Fruit fly (Drosophila melanogaster) whole organism, embryonic: ENCODE data around the gene CG14839.

ENCODE experiments used
- Antp ChIP-seq: fragments of 200-800 bp; sonication (Bioruptor generic); optimal IDR thresholded peaks from 3 replicates; lab custom pipeline; 2016; ENCODE audit warnings: missing biosample characterization, missing genetic modification characterization
- Asciz ChIP-seq: fragments of 200-800 bp; sonication (Bioruptor generic); optimal IDR thresholded peaks from 2 replicates; lab custom pipeline; 2017; ENCODE audit warnings: missing biosample characterization, mild to moderate bottlenecking, missing genetic modification characterization, missing genetic modification reagents
- CG1024 ChIP-seq: fragments of 200-800 bp; sonication (Bioruptor generic); IDR thresholded peaks from 2 replicates; pipeline ENCODE4 v1.3.6; 2022; ENCODE audit warnings: missing biosample characterization, missing genetic modification characterization
- CG13424 ChIP-seq: fragments of 200-800 bp; sonication (Bioruptor generic); optimal IDR thresholded peaks from 2 replicates; lab custom pipeline; 2019; ENCODE audit warnings: missing biosample characterization, mild to moderate bottlenecking, missing genetic modification characterization, moderate library complexity
- CG1529 ChIP-seq: fragments of 200-800 bp; sonication (Bioruptor generic); optimal IDR thresholded peaks from 3 replicates; lab custom pipeline; 2018; ENCODE audit warnings: missing biosample characterization, missing genetic modification characterization
- CG15601 ChIP-seq: fragments of 200-800 bp; sonication (Bioruptor generic); optimal IDR thresholded peaks from 3 replicates; lab custom pipeline; 2019; ENCODE audit warnings: missing biosample characterization, mild to moderate bottlenecking, missing genetic modification characterization, moderate library complexity
- CG16779 ChIP-seq: fragments of 200-800 bp; sonication (Bioruptor generic); IDR thresholded peaks from 2 replicates; pipeline ENCODE4 v1.3.6; 2022; ENCODE audit warnings: missing biosample characterization, missing genetic modification characterization
- CG17829 ChIP-seq: fragments of 200-800 bp; optimal IDR thresholded peaks from 2 replicates; lab custom pipeline; 2019; ENCODE audit warnings: missing biosample characterization, mild to moderate bottlenecking, missing genetic modification characterization, moderate library complexity
- CG1792 ChIP-seq: fragments of 200-800 bp; sonication (Bioruptor generic); optimal IDR thresholded peaks from 2 replicates; lab custom pipeline; 2016; ENCODE audit warnings: missing biosample characterization, missing genetic modification characterization
- CG18262 ChIP-seq: fragments of 200-800 bp; optimal IDR thresholded peaks from 3 replicates; lab custom pipeline; 2019; ENCODE audit warnings: missing biosample characterization, mild to moderate bottlenecking, missing genetic modification characterization, moderate library complexity
- CG2120 ChIP-seq: fragments of 200-800 bp; sonication (Bioruptor generic); optimal IDR thresholded peaks from 3 replicates; lab custom pipeline; 2016; ENCODE audit warnings: missing biosample characterization, missing genetic modification characterization
- CG2875 ChIP-seq: fragments of 200-800 bp; sonication (Bioruptor generic); optimal IDR thresholded peaks from 2 replicates; lab custom pipeline; 2017; ENCODE audit warnings: missing biosample characterization, mild to moderate bottlenecking, missing genetic modification characterization, missing genetic modification reagents
- CG31441 ChIP-seq: fragments of 200-800 bp; sonication (Bioruptor generic); IDR thresholded peaks from 2 replicates; pipeline ENCODE4 v1.3.6; 2022; ENCODE audit warnings: missing biosample characterization, missing genetic modification characterization
- CG3281 ChIP-seq: fragments of 200-800 bp; sonication (Bioruptor generic); optimal IDR thresholded peaks from 3 replicates; lab custom pipeline; 2017; ENCODE audit warnings: missing biosample characterization, mild to moderate bottlenecking, missing genetic modification characterization
- CG33557 ChIP-seq: fragments of 200-800 bp; sonication (Bioruptor generic); optimal IDR thresholded peaks from 2 replicates; lab custom pipeline; 2019; ENCODE audit warnings: missing biosample characterization, mild to moderate bottlenecking, missing genetic modification characterization, moderate library complexity
- CG3847 ChIP-seq: fragments of 200-800 bp; sonication (Bioruptor generic); IDR thresholded peaks from 2 replicates; pipeline ENCODE4 v1.3.6; 2022; ENCODE audit warnings: missing biosample characterization, missing genetic modification characterization
- CG6254 ChIP-seq: fragments of 200-800 bp; sonication (Bioruptor generic); optimal IDR thresholded peaks from 3 replicates; lab custom pipeline; 2017; ENCODE audit warnings: mild to moderate bottlenecking, missing biosample characterization, missing genetic modification reagents, missing genetic modification characterization
- CG6791 ChIP-seq: fragments of 200-800 bp; sonication (Bioruptor generic); IDR thresholded peaks from 3 replicates; pipeline ENCODE4 v1.3.6; 2022; ENCODE audit warnings: missing biosample characterization, missing genetic modification characterization; ENCODE audit not compliant: partially characterized antibody
- CG6854 ChIP-seq: fragments of 200-800 bp; sonication (Bioruptor generic); optimal IDR thresholded peaks from 3 replicates; lab custom pipeline; 2017; ENCODE audit warnings: missing biosample characterization, mild to moderate bottlenecking, missing genetic modification characterization
- CG7357 ChIP-seq: fragments of 200-800 bp; sonication (Bioruptor generic); IDR thresholded peaks from 3 replicates; pipeline ENCODE4 v1.3.6; 2022; ENCODE audit warnings: missing biosample characterization, missing genetic modification characterization
- CG8388 ChIP-seq: fragments of 200-800 bp; sonication (Bioruptor generic); optimal IDR thresholded peaks from 2 replicates; lab custom pipeline; 2019; ENCODE audit warnings: missing biosample characterization, mild to moderate bottlenecking, missing genetic modification characterization, moderate library complexity
- CG8478 ChIP-seq: fragments of >200 bp; optimal IDR thresholded peaks from 2 replicates; lab custom pipeline; 2018
- CG9437 ChIP-seq: fragments of 200-800 bp; sonication (Bioruptor generic); optimal IDR thresholded peaks from 2 replicates; lab custom pipeline; 2018; ENCODE audit warnings: missing biosample characterization, mild to moderate bottlenecking, missing genetic modification characterization
- CG9727 ChIP-seq: fragments of 200-800 bp; sonication (Bioruptor generic); optimal IDR thresholded peaks from 3 replicates; lab custom pipeline; 2017; ENCODE audit warnings: missing biosample characterization, mild to moderate bottlenecking, missing genetic modification characterization
- CG9797 ChIP-seq: fragments of 200-800 bp; sonication (Bioruptor generic); optimal IDR thresholded peaks from 3 replicates; lab custom pipeline; 2018; ENCODE audit warnings: missing biosample characterization, mild to moderate bottlenecking, missing genetic modification characterization
- Dll ChIP-seq: fragments of 200-800 bp; sonication (Bioruptor generic); IDR thresholded peaks from 4 replicates; pipeline ENCODE4 v1.3.6; 2022; ENCODE audit warnings: missing biosample characterization, missing genetic modification characterization; ENCODE audit not compliant: partially characterized antibody
- E2f1 ChIP-seq: fragments of 200-800 bp; sonication (Bioruptor generic); IDR thresholded peaks from 2 replicates; pipeline ENCODE4 v1.3.6; 2022; ENCODE audit warnings: missing biosample characterization, missing genetic modification characterization
- HLH4C ChIP-seq: fragments of 200-800 bp; sonication (Bioruptor generic); IDR thresholded peaks from 3 replicates; pipeline ENCODE4 v1.3.6; 2022; ENCODE audit warnings: missing biosample characterization, missing genetic modification characterization; ENCODE audit not compliant: partially characterized antibody
- Jarid2 ChIP-seq: fragments of 200-800 bp; sonication (Bioruptor generic); optimal IDR thresholded peaks from 3 replicates; lab custom pipeline; 2017; ENCODE audit warnings: mild to moderate bottlenecking, missing biosample characterization, missing genetic modification reagents, missing genetic modification characterization
- Meics ChIP-seq: fragments of 200-800 bp; sonication (Bioruptor generic); optimal IDR thresholded peaks from 2 replicates; lab custom pipeline; 2017; ENCODE audit warnings: missing biosample characterization, mild to moderate bottlenecking, missing genetic modification characterization
- Myb ChIP-seq: fragments of 200-800 bp; sonication (Bioruptor generic); optimal IDR thresholded peaks from 2 replicates; lab custom pipeline; 2016; ENCODE audit warnings: missing biosample characterization, missing genetic modification characterization
- NC2α ChIP-seq: fragments of 200-800 bp; sonication (Bioruptor generic); optimal IDR thresholded peaks from 2 replicates; lab custom pipeline; 2016; ENCODE audit warnings: missing biosample characterization, missing genetic modification characterization
- Optix ChIP-seq: fragments of 200-800 bp; sonication (Bioruptor generic); IDR thresholded peaks from 3 replicates; pipeline ENCODE4 v1.3.6; 2022; ENCODE audit warnings: missing biosample characterization, missing genetic modification characterization
- Side ChIP-seq: fragments of 200-800 bp; sonication (Bioruptor generic); optimal IDR thresholded peaks from 2 replicates; lab custom pipeline; 2016; ENCODE audit warnings: missing biosample characterization, missing genetic modification characterization
- Stat92E ChIP-seq, 3 experiments: fragments of >200 bp in 2 of 3; fragments of 200-800 bp in 1 of 3; sonication (Bioruptor generic) in 1 of 3; optimal IDR thresholded peaks; 2 replicates each; lab custom pipeline; 2017 to 2019; ENCODE audit warnings: missing biosample characterization in 3 of 3, missing genetic modification characterization in 3 of 3, mild to moderate bottlenecking in 1 of 3, moderate library complexity in 1 of 3
- corto ChIP-seq: fragments of 200-800 bp; sonication (Bioruptor generic); optimal IDR thresholded peaks from 2 replicates; lab custom pipeline; 2016; ENCODE audit warnings: missing biosample characterization, mild to moderate bottlenecking, missing genetic modification characterization, moderate library complexity
- eve ChIP-seq, 2 experiments: fragments of >200 bp; optimal IDR thresholded peaks; 2 replicates each; lab custom pipeline; 2017; ENCODE audit warnings: missing biosample characterization in 2 of 2, missing genetic modification characterization in 2 of 2
- fd96Cb ChIP-seq: fragments of 200-800 bp; sonication (Bioruptor generic); optimal IDR thresholded peaks from 2 replicates; lab custom pipeline; 2018; ENCODE audit warnings: missing biosample characterization, mild to moderate bottlenecking, missing genetic modification characterization, moderate library complexity
- hb ChIP-seq: fragments of 200-800 bp; sonication (Bioruptor generic); IDR thresholded peaks from 3 replicates; pipeline ENCODE4 v1.3.6; 2022; ENCODE audit warnings: missing biosample characterization, missing genetic modification characterization; ENCODE audit not compliant: partially characterized antibody
- hbn ChIP-seq: fragments of 200-800 bp; sonication (Bioruptor generic); IDR thresholded peaks from 2 replicates; pipeline ENCODE4 v1.3.6; 2022; ENCODE audit warnings: missing biosample characterization, missing genetic modification characterization; ENCODE audit not compliant: partially characterized antibody
- ind ChIP-seq: fragments of 200-800 bp; sonication (Bioruptor generic); optimal IDR thresholded peaks from 3 replicates; lab custom pipeline; 2016; ENCODE audit warnings: missing biosample characterization, missing genetic modification characterization
- klu ChIP-seq: fragments of 200-800 bp; sonication (Bioruptor generic); IDR thresholded peaks from 2 replicates; pipeline ENCODE4 v1.3.6; 2022; ENCODE audit warnings: missing biosample characterization, missing genetic modification characterization
- org-1 ChIP-seq: fragments of 200-800 bp; sonication (Bioruptor generic); optimal IDR thresholded peaks from 2 replicates; lab custom pipeline; 2017; ENCODE audit warnings: missing biosample characterization, missing genetic modification characterization
- phol ChIP-seq: fragments of 200-800 bp; sonication (Bioruptor generic); optimal IDR thresholded peaks from 3 replicates; lab custom pipeline; 2018; ENCODE audit warnings: missing biosample characterization, mild to moderate bottlenecking, missing genetic modification characterization, moderate library complexity
- sc ChIP-seq, 3 experiments: fragments of >200 bp in 2 of 3; fragments of 200-800 bp in 1 of 3; sonication (Bioruptor generic) in 1 of 3; optimal IDR thresholded peaks; 2 replicates in 2 of 3; 3 replicates in 1 of 3; lab custom pipeline; 2017; ENCODE audit warnings: mild to moderate bottlenecking in 1 of 3, missing biosample characterization in 1 of 3, missing genetic modification characterization in 1 of 3, missing genetic modification reagents in 1 of 3
- trem ChIP-seq: fragments of 200-800 bp; optimal IDR thresholded peaks from 3 replicates; lab custom pipeline; 2019; ENCODE audit warnings: missing biosample characterization, mild to moderate bottlenecking, missing genetic modification characterization, moderate library complexity
- ttk ChIP-seq: fragments of 200-800 bp; sonication (Bioruptor generic); IDR thresholded peaks from 2 replicates; pipeline ENCODE4 v2.1.2; 2022; ENCODE audit warnings: missing biosample characterization, missing genetic modification characterization
- yki ChIP-seq: fragments of >200 bp; optimal IDR thresholded peaks from 3 replicates; lab custom pipeline; 2018
- z ChIP-seq: fragments of 200-800 bp; sonication (Bioruptor generic); IDR thresholded peaks from 3 replicates; pipeline ENCODE4 v1.3.6; 2022; ENCODE audit warnings: missing biosample characterization, missing genetic modification characterization

The CG14839 gene

dm6 chr3R:14279311-14279998 lies 17.3 kb downstream of the CG14839 start (continued):
- TF ChIP-seq klu (no peak), Asciz (GFP tag; lab: Kevin White, UChicago) (peak; percentile 17), phol (tag; lab: Kevin White, UChicago) (peak; percentile 21), Jarid2 (GFP tag; lab: Kevin White, UChicago) (no peak), trem (tag; lab: Kevin White, UChicago) (peak; percentile 24), CG9437 (peak; percentile 17), E2f1 (no peak), ind (GFP tag; lab: Kevin White, UChicago) (no peak), CG9727 (GFP tag; lab: Kevin White, UChicago) (no peak), CG6791 (GFP tag; lab: Robert Waterston, UW) (no peak), corto (GFP tag; lab: Kevin White, UChicago) (no peak), CG2120 (GFP tag; lab: Kevin White, UChicago) (no peak), Dll (GFP tag; lab: Robert Waterston, UW) (no peak), ttk (GFP tag; lab: Robert Waterston, UW) (no peak), CG6254 (GFP tag; lab: Kevin White, UChicago) (peak; percentile 4), CG17829 (tag; lab: Kevin White, UChicago) (peak; percentile 45), NC2α (GFP tag; lab: Kevin White, UChicago) (no peak), CG9797 (GFP tag; lab: Kevin White, UChicago) (no peak), CG8478 (no peak), Meics (GFP tag; lab: Kevin White, UChicago) (peak; percentile 25), Antp (no peak), org-1 (GFP tag; lab: Kevin White, UChicago) (no peak), z (GFP tag; lab: Robert Waterston, UW) (peak; percentile 55; the same call in 2 of the 3 replicates), CG31441 (GFP tag; lab: Robert Waterston, UW) (peak; percentile 39), CG3281 (GFP tag; lab: Kevin White, UChicago) (peak; percentile 50), CG15601 (tag; lab: Kevin White, UChicago) (peak; percentile 17), sc (optimal IDR thresholded peaks at IDR 0.05; lab: Kevin White, UChicago) (no peak), sc (GFP tag; optimal IDR thresholded peaks at IDR 0.05; lab: Kevin White, UChicago) (no peak), CG16779 (GFP tag; lab: Robert Waterston, UW) (no peak), CG3847 (GFP tag; lab: Robert Waterston, UW) (no peak), Myb (GFP tag; lab: Kevin White, UChicago) (no peak), CG13424 (peak; percentile 35), CG1024 (GFP tag; lab: Robert Waterston, UW) (no peak), CG18262 (tag; lab: Kevin White, UChicago) (peak; percentile 40), eve (GFP tag; optimal IDR thresholded peaks at IDR 0.05; lab: Kevin White, UChicago) (no peak), CG1792 (GFP tag; lab: Kevin White, UChicago) (no peak), hb (no peak), CG33557 (GFP tag; lab: Kevin White, UChicago) (no peak), hbn (GFP tag; lab: Robert Waterston, UW) (no peak), CG1529 (GFP tag; lab: Kevin White, UChicago) (no peak), CG6854 (GFP tag; lab: Kevin White, UChicago) (no peak), Side (no peak), CG8388 (GFP tag; lab: Kevin White, UChicago) (peak; percentile 94), Optix (GFP tag; lab: Robert Waterston, UW) (no peak), HLH4C (GFP tag; lab: Robert Waterston, UW) (no peak), CG7357 (GFP tag; lab: Robert Waterston, UW) (no peak), Stat92E (GFP tag; optimal IDR thresholded peaks at IDR 0.05; lab: Kevin White, UChicago) (no peak), CG2875 (GFP tag; lab: Kevin White, UChicago) (peak; percentile 18), fd96Cb (tag; lab: Kevin White, UChicago) (no peak), yki (lab: Kevin White, UChicago) (no peak)
